Fruit fly (Drosophila melanogaster) whole organism, larva: ENCODE results near the gene CG33120.

ENCODE experiments used
- noc ChIP-seq: fragments of 200-800 bp; sonication (Bioruptor generic); optimal IDR thresholded peaks from 3 replicates; lab custom pipeline; 2019; ENCODE audit warnings: missing biosample characterization, mild to moderate bottlenecking, missing genetic modification characterization, moderate library complexity

The CG33120 gene

dm6 chr2L:18812348-18812747 is 32.0 kb downstream of the CG33120 start, which contains the start of the genes CG17325 and CG42305:
TSS of gene CG17325 (plus strand) at chr2L:18812648.
TSS of gene CG42305 (plus strand) at chr2L:18812648.
- TF ChIP-seq noc (tag; lab: Kevin White, UChicago), result no peak

dm6 chr2L:18810960-18811642 is 33.3 kb downstream of the CG33120 start, which contains the start of the genes CG10570 and CG42502:
TSS of gene CG10570 (minus strand) at chr2L:18811252.
TSS of gene CG42502 (minus strand) at chr2L:18811252.
- no peak for TF ChIP-seq noc (tag; lab: Kevin White, UChicago)

dm6 chr2L:18809486-18809885 is 34.9 kb downstream of the CG33120 start:
- TF ChIP-seq noc (tag; lab: Kevin White, UChicago), result no peak

- no peak for TF ChIP-seq noc (tag; lab: Kevin White, UChicago)
Observed at dm6 chr2L:18808754-18809329, 35.5 kb downstream of the CG33120 start.

- no peak for TF ChIP-seq noc (tag; lab: Kevin White, UChicago)
Observed at dm6 chr2L:18805637-18806403, 38.6 kb downstream of the CG33120 start.

- TF ChIP-seq noc (tag; lab: Kevin White, UChicago), result no peak
Observed at dm6 chr2L:18805247-18805636, 39.1 kb downstream of the CG33120 start, which contains the start of gene CG43814. TSS of gene CG43814 (minus strand) at chr2L:18805347.

- TF ChIP-seq noc (tag; lab: Kevin White, UChicago), result no peak
Observed at dm6 chr2L:18801704-18802103, 42.7 kb downstream of the CG33120 start.

dm6 chr2L:18796446-18796845 is 47.9 kb downstream of the CG33120 start:
- no peak for TF ChIP-seq noc (tag; lab: Kevin White, UChicago)

- TF ChIP-seq noc (tag; lab: Kevin White, UChicago), result peak; percentile 1
Observed at dm6 chr2L:18795917-18796402, 48.4 kb downstream of the CG33120 start.

dm6 chr2L:18793243-18793642 is 51.1 kb downstream of the CG33120 start:
- no peak for TF ChIP-seq noc (tag; lab: Kevin White, UChicago)

- TF ChIP-seq noc (tag; lab: Kevin White, UChicago), result no peak
Observed at dm6 chr2L:18792806-18793205, 51.6 kb downstream of the CG33120 start, which contains the start of gene ham. TSS of gene ham (minus strand) at chr2L:18792906.
